Fruit fly (Drosophila melanogaster) whole organism, prepupa: ENCODE measurements around the gene Dpy-30L2.

Experiments
- CG11294 ChIP-seq: fragments of 200-800 bp; sonication (Bioruptor generic); IDR thresholded peaks from 2 replicates; pipeline ENCODE4 v1.3.6; 2022; ENCODE audit warnings: missing biosample characterization, missing genetic modification characterization
- CG6854 ChIP-seq: fragments of 200-800 bp; sonication (Bioruptor generic); optimal IDR thresholded peaks from 2 replicates; lab custom pipeline; 2017; ENCODE audit warnings: missing biosample characterization, mild to moderate bottlenecking, missing genetic modification characterization
- eg ChIP-seq: fragments of 200-800 bp; sonication (Bioruptor generic); IDR thresholded peaks from 3 replicates; pipeline ENCODE4 v1.3.6; 2022; ENCODE audit warnings: missing biosample characterization, missing genetic modification characterization
- net ChIP-seq: fragments of 200-800 bp; sonication (Bioruptor generic); optimal IDR thresholded peaks from 3 replicates; lab custom pipeline; 2016; ENCODE audit warnings: missing biosample characterization, missing genetic modification characterization
- svp ChIP-seq: fragments of 200-800 bp; sonication (Bioruptor generic); peaks from one replicate; lab custom pipeline; 2016; ENCODE audit warnings: missing biosample characterization, missing genetic modification characterization

DNA sequence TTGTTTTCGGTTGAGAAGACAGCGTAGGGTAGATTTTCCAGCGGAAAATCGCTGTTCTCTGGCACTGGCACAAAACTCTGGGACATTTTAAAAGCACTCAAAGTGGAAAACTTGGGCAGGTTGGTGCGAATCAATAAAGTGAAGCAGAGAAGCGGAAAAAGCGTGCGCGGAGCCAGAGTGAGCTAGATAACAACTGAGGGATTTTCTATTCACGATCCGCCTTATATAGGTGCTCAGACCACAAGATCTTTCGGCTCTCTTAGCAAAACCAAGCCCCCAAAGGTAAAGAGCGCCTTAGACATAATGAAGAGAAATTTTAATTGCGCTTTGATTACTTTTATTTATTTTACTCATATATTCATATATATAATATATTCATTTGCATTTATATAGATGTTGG, 26.2 kb upstream of the Dpy-30L2 start, which contains the start of gene Faa:
- TF ChIP-seq CG6854 = no peak
- TF ChIP-seq CG11294 (GFP tag; lab: Robert Waterston, UW) = no peak
- no peak for TF ChIP-seq net
- peak; percentile 22; the same call in 1 of the 3 replicates for TF ChIP-seq eg (GFP tag; lab: Robert Waterston, UW)
- peak; percentile 42 for TF ChIP-seq svp (GFP tag; lab: Kevin White, UChicago)
